Worm (Caenorhabditis elegans): ENCODE data around the gene C03H5.9.
A peak's percentile ranks its signal among the peaks of the same experiment; 100 is the strongest.

C03H5.9 gene

DNA sequence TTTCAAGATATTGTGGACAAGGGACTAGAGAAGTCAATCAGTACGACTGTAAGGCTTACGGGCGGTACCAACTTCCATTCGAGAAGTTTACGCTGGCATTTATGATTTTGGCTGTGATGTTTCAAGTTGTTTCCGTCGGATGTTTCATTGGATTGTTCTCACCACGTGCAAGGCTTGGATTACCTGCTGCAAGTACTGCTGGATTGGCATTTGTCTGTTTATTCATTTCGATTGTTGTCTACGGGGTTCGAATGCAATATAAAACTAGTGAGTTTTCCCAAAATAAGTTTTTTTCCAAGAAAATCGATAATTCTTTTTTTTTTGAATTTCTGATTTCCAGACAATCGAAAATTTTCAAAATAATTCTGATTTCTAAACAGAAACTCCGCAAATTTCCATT, 37.7 kb upstream of the C03H5.9 start:
- no peak for TF ChIP-seq ztf-11 (tag; optimal IDR thresholded peaks at IDR 0.05)
- TF ChIP-seq tbx-8 (GFP tag; optimal IDR thresholded peaks at IDR 0.05): no peak
- TF ChIP-seq hlh-1 (tag; optimal IDR thresholded peaks at IDR 0.05): no peak
- no peak for TF ChIP-seq ham-2 (GFP tag; optimal IDR thresholded peaks at IDR 0.05)
- no peak for TF ChIP-seq elt-3 (tag; optimal IDR thresholded peaks at IDR 0.05)

DNA sequence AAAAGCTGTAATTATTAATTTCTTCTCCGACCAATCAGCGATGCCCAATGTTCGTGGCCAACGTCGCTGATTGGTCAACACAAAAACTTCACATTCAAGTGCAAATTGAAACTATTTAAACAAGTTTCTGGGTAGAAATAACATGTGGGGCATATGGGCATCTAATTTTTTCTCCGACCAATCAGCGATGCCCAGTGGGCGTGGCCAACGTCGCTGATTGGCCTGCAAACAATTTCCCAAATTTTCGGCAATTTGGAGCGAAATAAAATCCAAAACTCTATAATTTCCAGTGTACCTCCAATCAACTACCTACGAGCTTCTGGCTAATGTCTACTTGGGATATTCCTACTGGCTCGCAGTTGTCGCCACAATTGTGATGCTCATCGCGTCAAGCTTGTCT, 37.2 kb upstream of the C03H5.9 start:
- TF ChIP-seq bed-3 (GFP tag; optimal IDR thresholded peaks at IDR 0.05) (no peak), nhr-28 (tag; optimal IDR thresholded peaks at IDR 0.05) (no peak), unc-62 (GFP tag; optimal IDR thresholded peaks at IDR 0.05) (no peak), elt-3 (tag; optimal IDR thresholded peaks at IDR 0.05) (no peak), tbx-8 (GFP tag; optimal IDR thresholded peaks at IDR 0.05) (no peak), unc-120 (tag; optimal IDR thresholded peaks at IDR 0.05; ENCODE audit: poor library complexity, severe bottlenecking) (no peak), nhr-237 (tag; optimal IDR thresholded peaks at IDR 0.05) (no peak), lin-32 (GFP tag; optimal IDR thresholded peaks at IDR 0.05) (no peak), mls-2 (tag; optimal IDR thresholded peaks at IDR 0.05) (no peak), zip-8 (tag; optimal IDR thresholded peaks at IDR 0.05) (no peak), ham-2 (GFP tag; optimal IDR thresholded peaks at IDR 0.05) (no peak), ceh-39 (tag; optimal IDR thresholded peaks at IDR 0.05) (no peak), drap-1 (GFP tag; optimal IDR thresholded peaks at IDR 0.05) (no peak)

DNA sequence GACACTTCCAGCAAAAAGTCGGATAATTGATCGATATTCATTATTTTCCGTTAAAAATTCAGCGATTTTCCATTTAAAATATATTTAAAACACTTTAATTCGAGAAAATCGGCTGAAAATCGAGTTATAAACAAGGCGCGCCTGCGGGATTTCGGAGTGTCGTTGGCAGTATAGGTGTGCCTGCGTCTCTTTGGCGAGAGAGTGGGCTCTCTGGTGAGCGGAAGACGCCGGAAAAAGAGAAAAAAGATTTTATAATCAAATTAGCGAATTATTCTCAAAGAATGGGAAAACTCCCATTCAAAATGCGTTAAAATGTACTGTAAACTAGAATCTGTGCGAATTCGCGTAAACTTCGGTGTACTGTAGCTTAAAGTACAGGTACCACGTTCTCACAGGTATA, 30.7 kb upstream of the C03H5.9 start, which contains the start of gene D1069.3:
D1069.3 (minus strand) TSS at position 158 of the 400 bp plus-strand sequence.
- peak; percentile 87 for TF ChIP-seq ces-1 (GFP tag; optimal IDR thresholded peaks at IDR 0.05)
- TF ChIP-seq mab-5 (tag; optimal IDR thresholded peaks at IDR 0.05): no peak

- no peak for TF ChIP-seq flh-1 (GFP tag; optimal IDR thresholded peaks at IDR 0.05)
- peak; percentile 96 for TF ChIP-seq zip-8 (tag; optimal IDR thresholded peaks at IDR 0.05)
These were observed 28.7 kb upstream of the C03H5.9 start for ce11 chrII:349749-350148.

- TF ChIP-seq ces-1 (GFP tag; optimal IDR thresholded peaks at IDR 0.05) (peak; percentile 97), cnd-1 (tag; optimal IDR thresholded peaks at IDR 0.05) (no peak), zip-8 (tag; optimal IDR thresholded peaks at IDR 0.05) (no peak), pha-4 (tag; optimal IDR thresholded peaks at IDR 0.05) (no peak), sptf-1 (tag; optimal IDR thresholded peaks at IDR 0.05) (no peak), lsy-2 (tag; optimal IDR thresholded peaks at IDR 0.05) (no peak)
These were observed 24.0 kb upstream of the C03H5.9 start for ce11 chrII:354494-354893.

DNA sequence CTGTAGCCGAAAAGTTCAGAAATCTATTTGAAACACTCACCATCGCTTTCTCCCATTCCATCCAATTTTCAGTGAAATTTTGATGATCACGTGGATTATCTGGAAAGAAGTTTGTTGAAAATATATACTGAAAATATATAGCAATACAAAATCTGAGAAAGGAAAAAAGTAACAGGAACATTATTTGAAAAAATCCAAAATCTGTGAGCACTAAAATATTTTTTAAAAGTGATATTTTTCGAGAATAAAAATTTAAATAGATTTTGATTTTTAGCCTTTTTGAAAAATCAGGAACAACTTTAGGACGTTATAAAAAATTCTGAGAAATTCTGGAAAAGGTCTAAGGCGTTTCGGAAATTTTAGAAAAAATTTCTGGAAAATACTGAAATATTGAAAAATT, 21.5 kb upstream of the C03H5.9 start, which contains the start of gene dmsr-4:
dmsr-4 (minus strand) TSS at position 101 of the 400 bp plus-strand sequence.
- no peak for TF ChIP-seq lsy-2 (tag; optimal IDR thresholded peaks at IDR 0.05)
- no peak for TF ChIP-seq lin-13 (tag; optimal IDR thresholded peaks at IDR 0.05)
- no peak for TF ChIP-seq zip-8 (tag; optimal IDR thresholded peaks at IDR 0.05)
- TF ChIP-seq blmp-1 (tag; optimal IDR thresholded peaks at IDR 0.05): no peak
- TF ChIP-seq hlh-1 (tag; optimal IDR thresholded peaks at IDR 0.05): no peak
- no peak for TF ChIP-seq ceh-43 (GFP tag; optimal IDR thresholded peaks at IDR 0.05)
- no peak for TF ChIP-seq mab-5 (tag; optimal IDR thresholded peaks at IDR 0.05)
- no peak for TF ChIP-seq flh-1 (GFP tag; optimal IDR thresholded peaks at IDR 0.05)
- TF ChIP-seq nhr-237 (tag; optimal IDR thresholded peaks at IDR 0.05): no peak
- TF ChIP-seq drap-1 (GFP tag; optimal IDR thresholded peaks at IDR 0.05): no peak
- TF ChIP-seq nhr-12 (tag; optimal IDR thresholded peaks at IDR 0.05): no peak
- no peak for TF ChIP-seq ztf-11 (tag; optimal IDR thresholded peaks at IDR 0.05)
- TF ChIP-seq mls-2 (tag; optimal IDR thresholded peaks at IDR 0.05): no peak
- no peak for TF ChIP-seq sem-2 (GFP tag; optimal IDR thresholded peaks at IDR 0.05)
- no peak for TF ChIP-seq pha-4 (tag; optimal IDR thresholded peaks at IDR 0.05)
- TF ChIP-seq unc-62 (GFP tag; optimal IDR thresholded peaks at IDR 0.05): no peak
- no peak for TF ChIP-seq lin-32 (GFP tag; optimal IDR thresholded peaks at IDR 0.05)
- TF ChIP-seq cnd-1 (tag; optimal IDR thresholded peaks at IDR 0.05): no peak
- no peak for TF ChIP-seq ces-1 (GFP tag; optimal IDR thresholded peaks at IDR 0.05)
- TF ChIP-seq snpc-4 (tag; optimal IDR thresholded peaks at IDR 0.05): no peak

ce11 chrII:367455-367854, 11.0 kb upstream of the C03H5.9 start, which contains the start of gene ptr-3:
ptr-3 (minus strand) TSS chrII:367555.
- TF ChIP-seq elt-1 (tag; optimal IDR thresholded peaks at IDR 0.05; ENCODE audit: borderline replicate concordance, insufficient read depth): no peak
- TF ChIP-seq snpc-4 (tag; optimal IDR thresholded peaks at IDR 0.05): no peak
- TF ChIP-seq nhr-237 (tag; optimal IDR thresholded peaks at IDR 0.05): no peak
- TF ChIP-seq nhr-28 (tag; optimal IDR thresholded peaks at IDR 0.05): no peak
- no peak for TF ChIP-seq nhr-12 (tag; optimal IDR thresholded peaks at IDR 0.05)
- no peak for TF ChIP-seq zip-8 (tag; optimal IDR thresholded peaks at IDR 0.05)
- TF ChIP-seq hlh-1 (tag; optimal IDR thresholded peaks at IDR 0.05): no peak
- no peak for TF ChIP-seq nhr-76 (tag; optimal IDR thresholded peaks at IDR 0.05)
- no peak for TF ChIP-seq unc-120 (tag; optimal IDR thresholded peaks at IDR 0.05; ENCODE audit: poor library complexity, severe bottlenecking)
- no peak for TF ChIP-seq sptf-1 (tag; optimal IDR thresholded peaks at IDR 0.05)
- TF ChIP-seq sem-2 (GFP tag; optimal IDR thresholded peaks at IDR 0.05): no peak
- no peak for TF ChIP-seq nhr-2 (tag; optimal IDR thresholded peaks at IDR 0.05)
- TF ChIP-seq ceh-39 (tag; optimal IDR thresholded peaks at IDR 0.05): no peak
- no peak for TF ChIP-seq ham-2 (GFP tag; optimal IDR thresholded peaks at IDR 0.05)
